Fruit fly (Drosophila melanogaster) whole organism, embryonic: ENCODE results near the gene Sk1.
A peak's percentile ranks its signal among the peaks of the same experiment; 100 is the strongest.

ENCODE experiments used
- Bdp1 ChIP-seq: fragments of 200-800 bp; sonication (Bioruptor generic); optimal IDR thresholded peaks from 3 replicates; lab custom pipeline; 2016; ENCODE audit warnings: missing biosample characterization, missing genetic modification characterization
- CG11456 ChIP-seq: fragments of 200-800 bp; sonication (Bioruptor generic); IDR thresholded peaks from 3 replicates; pipeline ENCODE4 v1.3.6; 2022; ENCODE audit warnings: missing biosample characterization, missing genetic modification characterization
- CG13287 ChIP-seq: fragments of 200-800 bp; sonication (Bioruptor generic); IDR thresholded peaks from 2 replicates; pipeline ENCODE4 v1.3.6; 2022; ENCODE audit warnings: missing biosample characterization, missing genetic modification characterization; ENCODE audit not compliant: partially characterized antibody
- CG13296 ChIP-seq: fragments of 200-800 bp; sonication (Bioruptor generic); optimal IDR thresholded peaks from 3 replicates; lab custom pipeline; 2018; ENCODE audit warnings: missing biosample characterization, mild to moderate bottlenecking, missing genetic modification characterization
- CG14441 ChIP-seq: fragments of 200-800 bp; sonication (Bioruptor generic); IDR thresholded peaks from 2 replicates; pipeline ENCODE4 v1.3.6; 2022; ENCODE audit warnings: missing biosample characterization, missing genetic modification characterization
- CG15479 ChIP-seq: fragments of 200-800 bp; sonication (Bioruptor generic); optimal IDR thresholded peaks from 3 replicates; lab custom pipeline; 2019; ENCODE audit warnings: missing biosample characterization, mild to moderate bottlenecking, missing genetic modification characterization, moderate library complexity
- CG18262 ChIP-seq: fragments of 200-800 bp; optimal IDR thresholded peaks from 3 replicates; lab custom pipeline; 2019; ENCODE audit warnings: missing biosample characterization, mild to moderate bottlenecking, missing genetic modification characterization, moderate library complexity
- CG2678 ChIP-seq: fragments of 200-800 bp; sonication (Bioruptor generic); optimal IDR thresholded peaks from 3 replicates; lab custom pipeline; 2019; ENCODE audit warnings: missing biosample characterization, mild to moderate bottlenecking, missing genetic modification characterization, moderate library complexity
- CG34422 ChIP-seq: fragments of 200-800 bp; sonication (Bioruptor generic); IDR thresholded peaks from 3 replicates; pipeline ENCODE4 v1.3.6; 2022; ENCODE audit warnings: missing biosample characterization, missing genetic modification characterization
- CG4328 ChIP-seq: fragments of 200-800 bp; sonication (Bioruptor generic); optimal IDR thresholded peaks from 3 replicates; lab custom pipeline; 2017; ENCODE audit warnings: missing biosample characterization, missing genetic modification reagents, missing genetic modification characterization
- CG4404 ChIP-seq: fragments of 200-800 bp; sonication (Bioruptor generic); IDR thresholded peaks from 2 replicates; pipeline ENCODE4 v1.3.6; 2022; ENCODE audit warnings: missing biosample characterization, missing genetic modification characterization
- CG4730 ChIP-seq: fragments of 200-800 bp; sonication (Bioruptor generic); IDR thresholded peaks from 2 replicates; pipeline ENCODE4 v1.3.6; 2022; ENCODE audit warnings: missing biosample characterization, missing genetic modification characterization
- CG5180 ChIP-seq: fragments of 200-800 bp; sonication (Bioruptor generic); optimal IDR thresholded peaks from 3 replicates; lab custom pipeline; 2017; ENCODE audit warnings: missing biosample characterization, missing genetic modification characterization, mild to moderate bottlenecking, moderate library complexity, missing genetic modification reagents
- CG6654 ChIP-seq: fragments of 200-800 bp; sonication (Bioruptor generic); optimal IDR thresholded peaks from 2 replicates; lab custom pipeline; 2017; ENCODE audit warnings: missing biosample characterization, mild to moderate bottlenecking, missing genetic modification characterization
- CG6683 ChIP-seq: fragments of 200-800 bp; sonication (Bioruptor generic); optimal IDR thresholded peaks from 2 replicates; lab custom pipeline; 2017; ENCODE audit warnings: missing biosample characterization, mild to moderate bottlenecking, missing genetic modification characterization, missing genetic modification reagents
- CG7357 ChIP-seq: fragments of 200-800 bp; sonication (Bioruptor generic); IDR thresholded peaks from 3 replicates; pipeline ENCODE4 v1.3.6; 2022; ENCODE audit warnings: missing biosample characterization, missing genetic modification characterization
- CG7963 ChIP-seq: fragments of 200-800 bp; sonication (Bioruptor generic); IDR thresholded peaks from 3 replicates; pipeline ENCODE4 v1.3.6; 2022; ENCODE audit warnings: missing biosample characterization, missing genetic modification characterization; ENCODE audit not compliant: partially characterized antibody
- CG8478 ChIP-seq: fragments of >200 bp; optimal IDR thresholded peaks from 2 replicates; lab custom pipeline; 2018
- CG8944 ChIP-seq: fragments of 200-800 bp; sonication (Bioruptor generic); optimal IDR thresholded peaks from 3 replicates; lab custom pipeline; 2016; ENCODE audit warnings: missing biosample characterization, missing genetic modification characterization
- CG9817 ChIP-seq: fragments of 200-800 bp; sonication (Bioruptor generic); optimal IDR thresholded peaks from 2 replicates; lab custom pipeline; 2018; ENCODE audit warnings: missing biosample characterization, mild to moderate bottlenecking, missing genetic modification characterization, moderate library complexity
- CoRest ChIP-seq: fragments of 200-800 bp; sonication (Bioruptor generic); optimal IDR thresholded peaks from 3 replicates; lab custom pipeline; 2018; ENCODE audit warnings: missing biosample characterization, mild to moderate bottlenecking, missing genetic modification characterization, moderate library complexity
- Deaf1 ChIP-seq: fragments of 200-800 bp; optimal IDR thresholded peaks from 3 replicates; lab custom pipeline; 2019; ENCODE audit warnings: missing biosample characterization, mild to moderate bottlenecking, missing genetic modification characterization, moderate library complexity
- Dip3 ChIP-seq: fragments of 200-800 bp; sonication (Bioruptor generic); optimal IDR thresholded peaks from 3 replicates; lab custom pipeline; 2016; ENCODE audit warnings: missing biosample characterization, missing genetic modification characterization
- Dll ChIP-seq: fragments of 200-800 bp; sonication (Bioruptor generic); IDR thresholded peaks from 4 replicates; pipeline ENCODE4 v1.3.6; 2022; ENCODE audit warnings: missing biosample characterization, missing genetic modification characterization; ENCODE audit not compliant: partially characterized antibody
- Drgx ChIP-seq: fragments of 200-800 bp; sonication (Bioruptor generic); IDR thresholded peaks from 2 replicates; pipeline ENCODE4 v1.3.6; 2022; ENCODE audit warnings: missing biosample characterization, missing genetic modification characterization
- GATAe ChIP-seq: fragments of 200-800 bp; sonication (Bioruptor generic); conservative IDR thresholded peaks from 2 replicates; pipeline ENCODE4 v1.3.6; 2022; ENCODE audit warnings: missing biosample characterization, missing genetic modification characterization
- HLHmδ ChIP-seq: fragments of 200-800 bp; sonication (Bioruptor generic); optimal IDR thresholded peaks from 2 replicates; lab custom pipeline; 2018; ENCODE audit warnings: missing biosample characterization, mild to moderate bottlenecking, missing genetic modification characterization, moderate library complexity
- NC2β ChIP-seq: fragments of 200-800 bp; sonication (Bioruptor generic); optimal IDR thresholded peaks from 2 replicates; lab custom pipeline; 2016; ENCODE audit warnings: missing biosample characterization, missing genetic modification characterization
- Nf-YB ChIP-seq: fragments of 200-800 bp; sonication (Bioruptor generic); optimal IDR thresholded peaks from 3 replicates; lab custom pipeline; 2019; ENCODE audit warnings: missing biosample characterization, mild to moderate bottlenecking, missing genetic modification characterization, moderate library complexity
- bab2 ChIP-seq: fragments of 200-800 bp; sonication (Bioruptor generic); optimal IDR thresholded peaks from 2 replicates; lab custom pipeline; 2016; ENCODE audit warnings: missing biosample characterization, missing genetic modification characterization
- cas ChIP-seq: fragments of 200-800 bp; sonication (Bioruptor generic); IDR thresholded peaks from 2 replicates; pipeline ENCODE4 v1.3.6; 2022; ENCODE audit warnings: missing biosample characterization, missing genetic modification characterization
- disco-r ChIP-seq: fragments of 200-800 bp; sonication (Bioruptor generic); optimal IDR thresholded peaks from 2 replicates; lab custom pipeline; 2016; ENCODE audit warnings: missing biosample characterization, missing genetic modification characterization
- esg ChIP-seq: fragments of 200-800 bp; sonication (Bioruptor generic); conservative IDR thresholded peaks from 2 replicates; pipeline ENCODE4 v1.3.6; 2022; ENCODE audit warnings: missing biosample characterization, missing genetic modification characterization
- eyg ChIP-seq: fragments of 200-800 bp; sonication (Bioruptor generic); optimal IDR thresholded peaks from 3 replicates; lab custom pipeline; 2016; ENCODE audit warnings: missing biosample characterization, missing genetic modification characterization
- her ChIP-seq: fragments of 200-800 bp; sonication (Bioruptor generic); optimal IDR thresholded peaks from 2 replicates; lab custom pipeline; 2016; ENCODE audit warnings: missing biosample characterization, missing genetic modification characterization
- insv ChIP-seq, 2 experiments: fragments of 200-800 bp; sonication (Bioruptor generic); optimal IDR thresholded peaks; 3 replicates each; lab custom pipeline; 2016 to 2018; ENCODE audit warnings: missing biosample characterization in 2 of 2, missing genetic modification characterization in 2 of 2
- lbe ChIP-seq: fragments of 200-800 bp; sonication (Bioruptor generic); optimal IDR thresholded peaks from 2 replicates; lab custom pipeline; 2016; ENCODE audit warnings: missing biosample characterization, mild to moderate bottlenecking, missing genetic modification characterization
- lov ChIP-seq, 2 experiments: fragments of 200-800 bp in 1 of 2; fragments of >200 bp in 1 of 2; sonication (Bioruptor generic) in 1 of 2; IDR thresholded peaks in 1 of 2; optimal IDR thresholded peaks in 1 of 2; 2 replicates in 1 of 2; 3 replicates in 1 of 2; pipeline versions ENCODE4 v1.3.6 to Lab custom; 2017 to 2022; ENCODE audit warnings: missing biosample characterization in 1 of 2, missing genetic modification characterization in 1 of 2
- luna ChIP-seq: fragments of 200-800 bp; sonication (Bioruptor generic); optimal IDR thresholded peaks from 2 replicates; lab custom pipeline; 2016; ENCODE audit warnings: missing biosample characterization, missing genetic modification characterization
- nau ChIP-seq: fragments of 200-800 bp; sonication (Bioruptor generic); optimal IDR thresholded peaks from 3 replicates; lab custom pipeline; 2017; ENCODE audit warnings: missing biosample characterization, mild to moderate bottlenecking, missing genetic modification characterization, missing genetic modification reagents
- p53 ChIP-seq: fragments of 200-800 bp; sonication (Bioruptor generic); optimal IDR thresholded peaks from 2 replicates; lab custom pipeline; 2016; ENCODE audit warnings: missing biosample characterization, missing genetic modification characterization
- pros ChIP-seq: fragments of 200-800 bp; sonication (Bioruptor generic); optimal IDR thresholded peaks from 3 replicates; lab custom pipeline; 2019; ENCODE audit warnings: missing biosample characterization, mild to moderate bottlenecking, missing genetic modification characterization, moderate library complexity
- stc ChIP-seq: fragments of 200-800 bp; sonication (Bioruptor generic); IDR thresholded peaks from 2 replicates; pipeline ENCODE4 v1.3.6; 2022; ENCODE audit warnings: missing biosample characterization, missing genetic modification characterization
- stwl ChIP-seq: fragments of 200-800 bp; sonication (Bioruptor generic); optimal IDR thresholded peaks from 3 replicates; lab custom pipeline; 2018; ENCODE audit warnings: missing biosample characterization, mild to moderate bottlenecking, missing genetic modification characterization, moderate library complexity
- tin ChIP-seq: fragments of 200-800 bp; sonication (Bioruptor generic); optimal IDR thresholded peaks from 3 replicates; lab custom pipeline; 2016; ENCODE audit warnings: missing biosample characterization, missing genetic modification characterization
- tna ChIP-seq: fragments of 200-800 bp; sonication (Bioruptor generic); IDR thresholded peaks from 2 replicates; pipeline ENCODE4 v1.3.6; 2022; ENCODE audit warnings: missing biosample characterization, missing genetic modification characterization; ENCODE audit not compliant: partially characterized antibody
- unpg ChIP-seq: fragments of 200-800 bp; sonication (Bioruptor generic); optimal IDR thresholded peaks from 3 replicates; lab custom pipeline; 2018; ENCODE audit warnings: missing biosample characterization, mild to moderate bottlenecking, missing genetic modification characterization, moderate library complexity
- usp ChIP-seq: fragments of >200 bp; optimal IDR thresholded peaks from 2 replicates; lab custom pipeline; 2017; ENCODE audit warnings: missing biosample characterization, missing genetic modification characterization
- vfl ChIP-seq: fragments of 200-800 bp; sonication (Bioruptor generic); optimal IDR thresholded peaks from 2 replicates; lab custom pipeline; 2016; ENCODE audit warnings: missing biosample characterization, missing genetic modification characterization
- vvl ChIP-seq: fragments of 200-800 bp; sonication (Bioruptor generic); IDR thresholded peaks from 2 replicates; pipeline ENCODE4 v1.3.6; 2022; ENCODE audit warnings: missing biosample characterization, missing genetic modification characterization

Sk1 gene

DNA sequence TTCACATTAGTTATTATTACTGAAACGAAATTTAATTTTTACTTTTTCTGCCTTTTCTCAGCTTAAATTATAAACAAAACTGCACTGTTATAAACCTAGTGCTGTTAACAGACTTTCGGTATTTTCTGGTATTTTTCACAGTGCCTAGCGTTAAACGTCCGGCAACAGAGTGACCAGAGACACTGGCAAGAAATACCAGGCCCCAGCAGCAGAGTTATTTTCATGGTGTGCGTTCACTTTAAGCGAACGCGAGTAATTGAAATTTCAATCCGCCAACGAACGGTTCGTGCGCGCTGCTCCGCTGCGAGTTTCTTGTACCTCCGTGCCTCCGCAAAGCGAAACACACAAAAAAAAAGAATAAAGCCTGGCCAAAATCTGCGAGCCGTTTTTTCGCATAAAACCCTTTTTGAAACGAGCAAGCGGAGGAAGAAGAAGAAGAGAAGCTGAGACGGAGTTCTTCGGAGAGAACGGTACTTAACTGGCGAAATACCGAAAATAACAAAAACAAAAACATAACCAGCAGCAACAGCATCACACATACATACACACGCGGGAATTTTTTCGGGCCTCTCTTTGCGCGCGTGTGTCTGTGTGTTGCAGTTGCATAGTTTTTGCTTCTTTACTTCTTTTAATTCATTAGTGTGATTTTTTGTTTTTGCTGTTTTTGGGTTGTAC, 50.7 kb downstream of the Sk1 start, which contains the start of gene Drak (continued):
- TF ChIP-seq lov (optimal IDR thresholded peaks at IDR 0.05; lab: Kevin White, UChicago) (no peak), lov (GFP tag; IDR thresholded peaks at IDR 0.05; lab: Robert Waterston, UW) (no peak), cas (GFP tag; lab: Robert Waterston, UW) (no peak), CoRest (tag; lab: Kevin White, UChicago) (peak; percentile 28), Bdp1 (no peak), CG5180 (GFP tag; lab: Kevin White, UChicago) (no peak), vfl (no peak), luna (GFP tag; lab: Kevin White, UChicago) (no peak), CG8478 (lab: Kevin White, UChicago) (no peak), pros (GFP tag; lab: Kevin White, UChicago) (no peak), CG34422 (GFP tag; lab: Robert Waterston, UW) (no peak), CG4328 (GFP tag; lab: Kevin White, UChicago) (no peak), CG14441 (GFP tag; lab: Robert Waterston, UW) (no peak), Dip3 (no peak), CG4404 (no peak), Drgx (GFP tag; lab: Robert Waterston, UW) (no peak), insv (GFP tag; optimal IDR thresholded peaks at IDR 0.05; lab: Kevin White, UChicago) (no peak), tin (GFP tag; lab: Kevin White, UChicago) (no peak), stwl (peak; percentile 47), disco-r (GFP tag; lab: Kevin White, UChicago) (no peak), CG15479 (peak; percentile 39), CG2678 (tag; lab: Kevin White, UChicago) (peak; percentile 20), tna (GFP tag; lab: Robert Waterston, UW) (no peak), bab2 (no peak), CG13287 (GFP tag; lab: Robert Waterston, UW) (no peak), Nf-YB (GFP tag; lab: Kevin White, UChicago) (no peak), lbe (GFP tag; lab: Kevin White, UChicago) (no peak), usp (no peak), CG13296 (GFP tag; lab: Kevin White, UChicago) (peak; percentile 14), GATAe (no peak), esg (no peak), CG8944 (no peak), nau (GFP tag; lab: Kevin White, UChicago) (no peak), CG18262 (no peak), her (peak; percentile 12), p53 (no peak), CG4730 (no peak), Deaf1 (tag; lab: Kevin White, UChicago) (peak; percentile 28), eyg (GFP tag; lab: Kevin White, UChicago) (no peak), HLHmδ (no peak), CG6654 (no peak), NC2β (GFP tag; lab: Kevin White, UChicago) (no peak), CG7357 (GFP tag; lab: Robert Waterston, UW) (no peak), CG9817 (no peak), stc (GFP tag; lab: Robert Waterston, UW) (no peak), CG7963 (GFP tag; lab: Robert Waterston, UW) (no peak), unpg (GFP tag; lab: Kevin White, UChicago) (no peak), CG11456 (GFP tag; lab: Robert Waterston, UW) (no peak), Dll (GFP tag; lab: Robert Waterston, UW) (no peak), vvl (GFP tag; lab: Robert Waterston, UW) (no peak), CG6683 (GFP tag; lab: Kevin White, UChicago) (no peak)
